Fruit fly (Drosophila melanogaster): ENCODE measurements around the gene CG43153.

DNA sequence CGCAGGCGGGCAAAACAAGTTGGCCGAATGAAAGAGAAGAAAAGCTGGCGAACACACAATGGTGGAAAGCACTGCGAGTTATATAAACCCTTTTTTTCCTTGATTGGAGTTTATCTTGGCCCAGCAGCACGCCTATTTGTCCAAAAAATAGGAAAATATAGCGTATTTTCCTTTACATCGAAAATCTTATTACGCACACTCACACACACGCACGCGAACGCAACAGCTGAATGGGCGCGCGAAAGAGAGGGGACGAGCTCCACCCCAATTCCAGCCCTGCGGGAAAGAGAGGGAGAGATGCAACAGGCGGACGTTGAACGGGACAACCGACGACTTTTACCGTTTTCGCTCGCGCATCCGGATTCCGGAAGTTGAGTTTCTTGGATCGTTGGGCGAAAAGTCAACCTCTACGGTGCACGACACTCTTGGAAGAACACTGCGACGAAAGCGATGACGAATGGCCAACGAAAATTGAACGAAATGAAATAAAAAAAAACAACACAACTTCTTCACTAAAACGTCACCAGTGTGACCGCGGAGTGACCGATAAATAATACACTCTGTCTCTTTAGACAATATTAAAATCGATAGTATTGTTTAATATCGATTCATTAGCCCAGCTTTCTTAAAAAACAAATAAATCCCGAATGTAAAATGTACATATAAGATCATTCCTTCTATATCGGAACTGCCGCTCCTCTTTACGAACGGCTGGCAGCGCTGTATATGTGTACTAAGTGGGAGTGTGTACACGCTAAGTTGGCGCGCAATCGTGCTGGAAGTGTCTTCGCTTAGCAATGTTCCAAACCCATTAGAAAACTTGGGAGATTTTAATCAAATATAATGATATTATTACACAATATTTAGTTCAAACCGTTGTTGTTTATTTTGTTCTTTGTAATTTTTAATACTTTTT, 5.8 kb downstream of the CG43153 start, which contains the start of the genes Dlg5 and CG4970:
- no peak for TF ChIP-seq Sin3A (optimal IDR thresholded peaks at IDR 0.05)
- TF ChIP-seq insv (optimal IDR thresholded peaks at IDR 0.05) = no peak
- TF ChIP-seq psq (optimal IDR thresholded peaks at IDR 0.05) = no peak
- no peak for TF ChIP-seq Myc (optimal IDR thresholded peaks at IDR 0.05)
- no peak for TF ChIP-seq ttk (optimal IDR thresholded peaks at IDR 0.05)
- TF ChIP-seq h (optimal IDR thresholded peaks at IDR 0.05) = no peak

All from Kc167 (cell line).